Worm (Caenorhabditis elegans) whole organism, midembryonic: Measurements from ENCODE around the gene F19C7.2.

ENCODE experiments used
- T22C8.4 ChIP-seq: fragments of 200-800 bp; sonication (Bioruptor generic); IDR thresholded peaks from 2 replicates; pipeline ENCODE4 v1.3.6; 2022; ENCODE audit warnings: missing genetic modification characterization, missing compliant biosample characterization
- cog-1 ChIP-seq: sonication (generic microtip); optimal IDR thresholded peaks from 2 replicates; lab custom pipeline; 2016; ENCODE audit warnings: missing genetic modification characterization, missing compliant biosample characterization
- flt-1 ChIP-seq: fragments of 200-800 bp; sonication (Bioruptor generic); IDR thresholded peaks from 2 replicates; pipeline ENCODE4 v1.3.6; 2022; ENCODE audit warnings: missing genetic modification characterization, missing compliant biosample characterization
- klf-2 ChIP-seq: fragments of 200-800 bp; sonication (Bioruptor generic); conservative IDR thresholded peaks from 2 replicates; pipeline ENCODE4 v1.3.6; 2022; ENCODE audit warnings: missing genetic modification reagents, missing genetic modification characterization, missing compliant biosample characterization
- med-1 ChIP-seq: sonication (generic microtip); optimal IDR thresholded peaks from 2 replicates; lab custom pipeline; 2017; ENCODE audit warnings: missing genetic modification characterization, mild to moderate bottlenecking, missing compliant biosample characterization, antibody characterized with exemption, missing genetic modification reagents; ENCODE audit not compliant: insufficient read depth
- ref-1 ChIP-seq: fragments of 200-800 bp; sonication (Bioruptor generic); conservative IDR thresholded peaks from 2 replicates; pipeline ENCODE4 v1.3.6; 2022; ENCODE audit warnings: missing genetic modification reagents, missing genetic modification characterization, missing compliant biosample characterization
- tab-1 ChIP-seq: fragments of 200-800 bp; sonication (Bioruptor generic); IDR thresholded peaks from 2 replicates; pipeline ENCODE4 v1.3.6; 2022; ENCODE audit warnings: missing genetic modification characterization, missing compliant biosample characterization
- ztf-23 ChIP-seq: fragments of 200-800 bp; sonication (Bioruptor generic); IDR thresholded peaks from 2 replicates; pipeline ENCODE4 v1.3.6; 2022; ENCODE audit warnings: missing genetic modification reagents, missing genetic modification characterization, missing compliant biosample characterization
- ztf-29 ChIP-seq: fragments of 200-800 bp; sonication (Bioruptor generic); IDR thresholded peaks from 2 replicates; pipeline ENCODE4 v1.3.6; 2022; ENCODE audit warnings: missing genetic modification reagents, missing genetic modification characterization, missing compliant biosample characterization

DNA sequence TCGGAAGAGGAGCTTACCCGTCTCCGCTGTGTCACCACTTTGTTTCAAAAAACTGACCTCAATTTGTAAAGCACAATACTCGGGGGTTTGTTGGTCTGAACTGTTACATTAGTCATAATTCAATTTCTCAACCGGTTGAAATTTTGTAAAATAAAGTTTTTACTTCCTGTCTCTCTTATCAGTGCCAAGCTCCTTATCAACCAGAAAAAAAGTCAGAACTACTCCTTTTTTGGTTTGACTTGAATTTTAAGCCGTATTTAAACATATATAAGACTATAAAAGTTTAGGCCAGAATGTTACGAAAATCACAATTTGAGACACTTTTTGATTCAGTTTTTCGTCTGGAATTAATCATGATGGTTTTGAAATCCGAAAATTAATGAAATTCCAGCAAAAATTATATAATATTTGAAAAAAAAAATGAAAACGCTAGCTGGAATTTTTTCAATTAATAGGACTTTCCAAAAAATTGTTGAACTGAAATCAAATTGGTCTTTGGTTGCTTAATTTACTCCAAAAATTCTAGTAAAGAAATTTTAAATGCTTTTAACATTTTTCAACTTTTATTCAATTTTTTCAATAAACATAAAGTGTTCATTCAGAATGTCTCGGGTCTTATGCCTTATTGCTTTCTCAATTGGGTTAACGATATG, at the start of gene F19C7.2:
- TF ChIP-seq ref-1 (GFP tag; lab: Robert Waterston, UW) (no peak), med-1 (no peak), ztf-29 (GFP tag; lab: Robert Waterston, UW) (no peak), tab-1 (GFP tag; lab: Robert Waterston, UW) (no peak), T22C8.4 (GFP tag; lab: Robert Waterston, UW) (no peak), flt-1 (GFP tag; lab: Robert Waterston, UW) (no peak), ztf-23 (GFP tag; lab: Robert Waterston, UW) (no peak), cog-1 (tag; lab: Kevin White, UChicago) (no peak), klf-2 (no peak)
